Worm (Caenorhabditis elegans): ENCODE measurements around the gene F21C10.9.
A peak's percentile ranks its signal among the peaks of the same experiment; 100 is the strongest.

Gene F21C10.9

DNA sequence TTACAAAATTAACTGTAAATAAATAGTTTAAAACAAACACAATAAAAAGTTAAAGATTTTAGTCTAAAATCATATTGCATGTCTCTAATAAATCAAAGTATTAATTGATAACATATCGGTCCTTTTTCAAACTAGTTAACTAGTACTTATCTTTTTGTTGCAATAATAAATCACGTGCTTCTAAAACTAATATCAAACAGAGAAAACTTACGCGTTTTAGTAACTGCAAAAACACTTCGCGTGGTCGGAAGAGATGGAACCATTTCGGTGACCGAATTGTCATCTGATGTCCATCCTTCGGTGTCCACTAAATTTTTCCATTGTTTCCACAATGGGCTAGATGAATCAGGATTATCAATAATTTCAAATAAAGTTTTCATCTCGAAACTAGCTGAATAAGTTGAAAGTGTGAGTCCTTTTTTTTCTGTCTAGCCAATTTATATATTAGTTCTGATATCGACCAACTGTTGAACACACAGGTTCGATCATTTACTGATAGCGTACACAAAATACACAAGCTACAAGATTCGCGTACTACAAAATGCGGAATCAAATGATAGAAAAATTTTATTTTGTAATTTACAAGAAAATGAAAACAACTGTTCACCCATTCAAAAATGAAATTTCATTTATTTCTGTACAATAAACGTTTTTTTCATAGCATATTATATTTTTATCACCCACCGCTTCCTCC is at the start of gene F21C10.9:
Gene F21C10.9, minus strand, starts transcription at position 417 of the 694 bp plus-strand sequence.
- TF ChIP-seq ceh-9 (tag; optimal IDR thresholded peaks at IDR 0.05): no peak
- TF ChIP-seq ceh-6 (GFP tag; optimal IDR thresholded peaks at IDR 0.05): no peak
- no peak for TF ChIP-seq pros-1 (tag; optimal IDR thresholded peaks at IDR 0.05)
- no peak for TF ChIP-seq hlh-13 (GFP tag; optimal IDR thresholded peaks at IDR 0.05)
- TF ChIP-seq K02D7.2 (tag; optimal IDR thresholded peaks at IDR 0.05): no peak
- no peak for TF ChIP-seq fkh-10 (GFP tag; optimal IDR thresholded peaks at IDR 0.05)
- TF ChIP-seq ets-4 (tag; optimal IDR thresholded peaks at IDR 0.05): no peak
- TF ChIP-seq unc-42 (tag; optimal IDR thresholded peaks at IDR 0.05): no peak
- no peak for TF ChIP-seq C08G9.2 (tag; optimal IDR thresholded peaks at IDR 0.05)
- no peak for TF ChIP-seq unc-3 (GFP tag; conservative IDR thresholded peaks at IDR 0.05)
- no peak for TF ChIP-seq unc-3 (tag; optimal IDR thresholded peaks at IDR 0.05)
- no peak for TF ChIP-seq ahr-1 (tag; optimal IDR thresholded peaks at IDR 0.05)
- TF ChIP-seq tbx-2 (tag; optimal IDR thresholded peaks at IDR 0.05): no peak
- TF ChIP-seq hlh-6 (tag; optimal IDR thresholded peaks at IDR 0.05): no peak
- TF ChIP-seq tbx-7 (tag; optimal IDR thresholded peaks at IDR 0.05): no peak
- no peak for TF ChIP-seq che-1 (tag; optimal IDR thresholded peaks at IDR 0.05)
- no peak for TF ChIP-seq ceh-34 (tag; optimal IDR thresholded peaks at IDR 0.05)
- no peak for TF ChIP-seq eyg-1 (tag; optimal IDR thresholded peaks at IDR 0.05)

DNA sequence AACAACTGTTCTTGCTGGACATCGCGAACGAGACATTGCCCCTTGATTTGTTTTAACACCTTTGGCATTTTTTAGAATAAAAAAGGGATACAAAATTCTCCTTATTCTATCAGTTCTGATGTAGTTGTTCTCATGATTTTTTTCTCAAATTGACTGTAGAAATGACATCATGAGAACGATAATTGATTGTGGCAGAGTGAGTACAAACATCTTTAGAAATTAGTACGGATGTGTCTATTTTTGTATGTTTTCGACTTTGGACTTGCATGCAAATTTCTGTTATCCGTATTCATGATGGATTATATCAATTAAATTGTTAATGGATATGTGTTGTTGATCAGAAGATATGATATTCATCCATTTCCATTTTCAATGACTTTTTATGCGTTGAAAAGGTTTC is 49.7 kb upstream of the F21C10.9 start:
- no peak for TF ChIP-seq unc-3 (GFP tag; conservative IDR thresholded peaks at IDR 0.05)
- no peak for TF ChIP-seq unc-3 (tag; optimal IDR thresholded peaks at IDR 0.05)
- no peak for TF ChIP-seq tbx-7 (tag; optimal IDR thresholded peaks at IDR 0.05)
- TF ChIP-seq syd-9 (tag; optimal IDR thresholded peaks at IDR 0.05): no peak
- TF ChIP-seq ets-4 (tag; optimal IDR thresholded peaks at IDR 0.05): no peak
- TF ChIP-seq npax-4 (tag; optimal IDR thresholded peaks at IDR 0.05): no peak
- no peak for TF ChIP-seq elt-4 (tag; optimal IDR thresholded peaks at IDR 0.05)
- no peak for TF ChIP-seq T23F11.4 (GFP tag; optimal IDR thresholded peaks at IDR 0.05)
- TF ChIP-seq eyg-1 (tag; optimal IDR thresholded peaks at IDR 0.05): no peak
- TF ChIP-seq lim-6 (tag; optimal IDR thresholded peaks at IDR 0.05): no peak
- TF ChIP-seq sox-4 (tag; optimal IDR thresholded peaks at IDR 0.05): no peak
- no peak for TF ChIP-seq nhr-232 (tag; optimal IDR thresholded peaks at IDR 0.05)
- TF ChIP-seq madf-2 (tag; optimal IDR thresholded peaks at IDR 0.05): no peak
- TF ChIP-seq unc-55 (GFP tag; optimal IDR thresholded peaks at IDR 0.05): no peak

DNA sequence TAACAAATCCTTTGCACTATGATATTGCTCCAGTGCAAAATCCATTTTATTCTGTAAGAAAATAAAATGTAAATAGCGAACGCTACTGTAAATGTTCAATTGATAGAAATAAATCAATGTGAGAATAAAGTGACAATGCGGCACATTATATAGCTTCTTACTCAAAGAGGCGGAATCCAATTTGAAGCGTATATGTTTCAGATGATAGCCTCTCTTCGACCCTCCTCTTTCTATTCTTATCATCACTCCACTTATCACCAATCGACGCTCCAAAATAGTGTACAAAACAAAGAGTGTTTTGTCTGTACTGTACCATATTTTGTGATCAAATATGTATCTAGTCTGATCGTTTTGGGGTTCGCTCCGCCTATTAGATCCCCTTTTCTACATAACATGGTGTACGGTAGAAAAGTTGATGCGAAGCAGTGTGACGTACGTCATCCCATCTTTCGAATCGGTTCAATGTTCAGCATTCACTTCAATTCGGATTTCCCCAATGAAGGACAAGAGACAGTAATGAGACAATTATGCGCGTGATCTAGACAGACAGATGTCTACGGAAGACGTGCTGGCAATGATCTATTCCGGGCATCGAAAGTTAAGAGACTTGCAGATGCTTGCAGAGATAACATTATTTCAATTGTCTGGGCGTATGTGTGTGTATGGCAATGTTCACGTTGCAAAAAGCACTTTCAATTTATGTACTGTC is 48.5 kb upstream of the F21C10.9 start, which contains the start of gene spl-2:
Gene spl-2, minus strand, starts transcription at position 51 of the 709 bp plus-strand sequence.
- no peak for TF ChIP-seq ceh-30 (tag; optimal IDR thresholded peaks at IDR 0.05)
- peak; percentile 22 for TF ChIP-seq elt-2 (tag; optimal IDR thresholded peaks at IDR 0.05)

DNA sequence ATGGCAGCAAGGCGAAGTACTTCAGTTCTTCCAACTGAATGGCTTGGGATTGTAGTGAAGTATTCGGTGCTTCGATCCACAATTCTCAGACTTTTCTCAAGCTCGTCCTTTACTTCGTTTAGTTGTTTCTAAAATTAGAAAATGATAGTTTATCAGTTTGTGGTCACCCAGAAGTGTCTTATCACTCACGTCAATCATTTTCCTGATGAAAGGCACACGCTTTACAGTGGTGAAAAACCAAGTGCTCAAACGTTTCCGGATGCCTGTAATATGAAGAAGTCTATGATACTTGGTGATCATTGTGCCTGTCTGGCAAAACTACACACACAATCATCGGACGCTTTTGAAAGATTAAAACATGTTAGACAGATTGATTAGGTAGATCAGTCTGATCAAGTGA is 47.7 kb upstream of the F21C10.9 start:
- TF ChIP-seq gmeb-2 (tag; optimal IDR thresholded peaks at IDR 0.05) (no peak), ama-1 (optimal IDR thresholded peaks at IDR 0.05) (no peak), elt-2 (tag; optimal IDR thresholded peaks at IDR 0.05) (peak; percentile 19), ets-4 (tag; optimal IDR thresholded peaks at IDR 0.05) (no peak), Y22D7AL.16 (tag; optimal IDR thresholded peaks at IDR 0.05) (no peak), madf-2 (tag; optimal IDR thresholded peaks at IDR 0.05) (no peak)

DNA sequence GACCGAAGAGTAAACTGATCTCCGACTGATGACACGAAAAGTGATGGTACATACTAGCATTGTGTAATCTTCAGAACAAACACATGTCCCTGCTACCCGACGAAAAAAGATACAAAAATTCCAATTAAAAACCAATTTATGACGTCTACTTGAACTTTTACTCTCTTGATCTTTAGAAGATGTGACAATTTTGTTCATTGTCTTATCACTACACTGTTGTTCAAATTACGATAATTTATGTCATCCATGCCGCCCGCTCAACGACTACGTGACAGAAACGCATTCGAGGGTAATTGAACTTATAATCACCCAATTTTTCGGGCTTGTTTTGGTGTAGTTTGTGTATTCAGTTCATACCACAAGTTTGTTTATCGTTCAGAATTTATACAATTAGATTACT is 45.4 kb upstream of the F21C10.9 start:
- TF ChIP-seq ceh-30 (tag; optimal IDR thresholded peaks at IDR 0.05) (no peak), ceh-18 (tag; optimal IDR thresholded peaks at IDR 0.05) (no peak), ceh-48 (tag; optimal IDR thresholded peaks at IDR 0.05) (no peak), ref-2 (tag; optimal IDR thresholded peaks at IDR 0.05) (no peak), fkh-6 (tag; optimal IDR thresholded peaks at IDR 0.05) (no peak), unc-55 (GFP tag; optimal IDR thresholded peaks at IDR 0.05) (no peak), Y22D7AL.16 (tag; optimal IDR thresholded peaks at IDR 0.05) (no peak), che-1 (tag; optimal IDR thresholded peaks at IDR 0.05) (no peak), pqm-1 (tag; optimal IDR thresholded peaks at IDR 0.05) (no peak), ama-1 (optimal IDR thresholded peaks at IDR 0.05) (no peak), fkh-10 (GFP tag; optimal IDR thresholded peaks at IDR 0.05) (no peak), pat-9 (tag; optimal IDR thresholded peaks at IDR 0.05) (no peak), F13H6.1 (tag; optimal IDR thresholded peaks at IDR 0.05) (no peak), fax-1 (tag; optimal IDR thresholded peaks at IDR 0.05) (no peak), ets-4 (tag; optimal IDR thresholded peaks at IDR 0.05) (no peak), sox-4 (tag; optimal IDR thresholded peaks at IDR 0.05) (no peak), hlh-13 (GFP tag; optimal IDR thresholded peaks at IDR 0.05) (no peak)

Data from whole organism, late embryonic.